Worm (Caenorhabditis elegans) whole organism, young adult: ENCODE data around the gene T01B7.5.

Experiments
- B0019.2 ChIP-seq: fragments of 200-800 bp; sonication (Bioruptor generic); conservative IDR thresholded peaks from 2 replicates; pipeline ENCODE4 v1.3.6; 2022; ENCODE audit warnings: missing genetic modification reagents, missing genetic modification characterization, missing compliant biosample characterization
- B0336.3 ChIP-seq: fragments of 200-800 bp; sonication (Bioruptor generic); IDR thresholded peaks from 2 replicates; pipeline ENCODE4 v1.3.6; 2022; ENCODE audit warnings: missing genetic modification characterization, missing compliant biosample characterization
- C06A6.2 ChIP-seq: fragments of 200-800 bp; sonication (Bioruptor generic); conservative IDR thresholded peaks from 2 replicates; pipeline ENCODE4 v1.3.6; 2022; ENCODE audit warnings: missing genetic modification characterization, missing compliant biosample characterization
- F22D6.2 ChIP-seq: sonication (generic microtip); optimal IDR thresholded peaks from 2 replicates; lab custom pipeline; 2016; ENCODE audit warnings: mild to moderate bottlenecking, missing genetic modification characterization, missing compliant biosample characterization
- F33H1.4 ChIP-seq: fragments of 200-800 bp; sonication (Bioruptor generic); IDR thresholded peaks from 2 replicates; pipeline ENCODE4 v1.3.6; 2022; ENCODE audit warnings: missing genetic modification reagents, missing genetic modification characterization, missing compliant biosample characterization
- F49E8.2 ChIP-seq: sonication (generic microtip); optimal IDR thresholded peaks from 3 replicates; lab custom pipeline; 2017; ENCODE audit warnings: missing genetic modification characterization, mild to moderate bottlenecking, missing compliant biosample characterization, antibody characterized with exemption, moderate library complexity; ENCODE audit not compliant: insufficient read depth
- F52B5.7 ChIP-seq: sonication (generic microtip); optimal IDR thresholded peaks from 2 replicates; lab custom pipeline; 2016; ENCODE audit warnings: mild to moderate bottlenecking, missing genetic modification characterization, missing compliant biosample characterization
- F55B11.4 ChIP-seq: sonication (generic microtip); optimal IDR thresholded peaks from 2 replicates; lab custom pipeline; 2016; ENCODE audit warnings: missing compliant biosample characterization, missing genetic modification characterization, borderline replicate concordance; ENCODE audit not compliant: insufficient read depth
- F57C9.4 ChIP-seq: sonication (generic microtip); optimal IDR thresholded peaks from 2 replicates; lab custom pipeline; 2017; ENCODE audit warnings: mild to moderate bottlenecking, missing genetic modification characterization, missing compliant biosample characterization
- K12H6.12 ChIP-seq: fragments of 200-800 bp; sonication (Bioruptor generic); optimal IDR thresholded peaks from 2 replicates; lab custom pipeline; 2018; ENCODE audit warnings: mild to moderate bottlenecking, missing genetic modification characterization, missing compliant biosample characterization
- T07F8.4 ChIP-seq: sonication (generic microtip); optimal IDR thresholded peaks from 2 replicates; lab custom pipeline; 2016; ENCODE audit warnings: mild to moderate bottlenecking, missing genetic modification characterization, moderate library complexity, missing compliant biosample characterization
- T26A5.8 ChIP-seq: sonication (generic microtip); optimal IDR thresholded peaks from 2 replicates; lab custom pipeline; 2016; ENCODE audit warnings: missing genetic modification characterization, missing compliant biosample characterization
- Y53G8AR.9 ChIP-seq: fragments of 200-800 bp; sonication (Bioruptor generic); conservative IDR thresholded peaks from 2 replicates; pipeline ENCODE4 v1.3.6; 2022; ENCODE audit warnings: missing genetic modification reagents, missing genetic modification characterization, missing compliant biosample characterization
- Y95B8A.8 ChIP-seq: fragments of 200-800 bp; sonication (Bioruptor generic); IDR thresholded peaks from 2 replicates; pipeline ENCODE4 v1.3.6; 2022; ENCODE audit warnings: missing genetic modification reagents, missing genetic modification characterization, missing compliant biosample characterization
- attf-3 ChIP-seq: fragments of 200-800 bp; sonication (Bioruptor generic); conservative IDR thresholded peaks from 2 replicates; pipeline ENCODE4 v1.3.6; 2022; ENCODE audit warnings: missing genetic modification reagents, missing genetic modification characterization, missing compliant biosample characterization
- cebp-2 ChIP-seq: fragments of 200-800 bp; sonication (Bioruptor generic); IDR thresholded peaks from 2 replicates; pipeline ENCODE4 v1.3.6; 2022; ENCODE audit warnings: missing genetic modification characterization, missing compliant biosample characterization
- chd-7 ChIP-seq: sonication (generic microtip); optimal IDR thresholded peaks from 2 replicates; lab custom pipeline; 2016; ENCODE audit warnings: mild to moderate bottlenecking, missing genetic modification characterization, moderate library complexity, missing compliant biosample characterization
- dpff-1 ChIP-seq: sonication (generic microtip); optimal IDR thresholded peaks from 2 replicates; lab custom pipeline; 2017; ENCODE audit warnings: mild to moderate bottlenecking, missing genetic modification characterization, missing compliant biosample characterization
- dpl-1 ChIP-seq: fragments of 150-350 bp; optimal IDR thresholded peaks from 2 replicates; lab custom pipeline; 2014; ENCODE audit warnings: missing biosample characterization, missing genetic modification reagents, missing genetic modification characterization
- ets-4 ChIP-seq: fragments of 200-800 bp; sonication (Bioruptor generic); optimal IDR thresholded peaks from 2 replicates; lab custom pipeline; 2018; ENCODE audit warnings: mild to moderate bottlenecking, missing genetic modification characterization, missing compliant biosample characterization
- hlh-12 ChIP-seq: sonication (generic microtip); optimal IDR thresholded peaks from 2 replicates; lab custom pipeline; 2016; ENCODE audit warnings: missing genetic modification characterization, missing compliant biosample characterization
- hlh-26 ChIP-seq: fragments of 200-800 bp; sonication (Bioruptor generic); conservative IDR thresholded peaks from 2 replicates; pipeline ENCODE4 v1.3.6; 2022; ENCODE audit warnings: missing genetic modification reagents, missing genetic modification characterization, missing compliant biosample characterization
- lin-26 ChIP-seq: fragments of 200-800 bp; sonication (Bioruptor generic); IDR thresholded peaks from 2 replicates; pipeline ENCODE4 v1.3.6; 2022; ENCODE audit warnings: missing genetic modification reagents, missing genetic modification characterization, missing compliant biosample characterization
- lin-40 ChIP-seq: sonication (generic microtip); optimal IDR thresholded peaks from 2 replicates; lab custom pipeline; 2016; ENCODE audit warnings: missing genetic modification characterization, mild to moderate bottlenecking, missing compliant biosample characterization, missing genotype, missing genetic modification reagents
- mcd-1 ChIP-seq: fragments of 200-800 bp; sonication (Bioruptor generic); IDR thresholded peaks from 2 replicates; pipeline ENCODE4 v1.3.6; 2022; ENCODE audit warnings: missing genetic modification reagents, missing genetic modification characterization, missing compliant biosample characterization
- mel-28 ChIP-seq: sonication (generic microtip); optimal IDR thresholded peaks from 2 replicates; lab custom pipeline; 2016; ENCODE audit warnings: borderline replicate concordance, mild to moderate bottlenecking, missing genetic modification characterization, missing compliant biosample characterization
- mxl-1 ChIP-seq: sonication (generic microtip); optimal IDR thresholded peaks from 2 replicates; lab custom pipeline; 2016; ENCODE audit warnings: missing genetic modification characterization, missing compliant biosample characterization
- nhr-27 ChIP-seq: fragments of 200-800 bp; sonication (Bioruptor generic); optimal IDR thresholded peaks from 2 replicates; lab custom pipeline; 2018; ENCODE audit warnings: mild to moderate bottlenecking, missing genetic modification characterization, moderate library complexity, missing compliant biosample characterization
- nhr-80 ChIP-seq: sonication (generic microtip); optimal IDR thresholded peaks from 2 replicates; lab custom pipeline; 2016; ENCODE audit warnings: missing genetic modification characterization, missing compliant biosample characterization
- nhr-90 ChIP-seq: sonication (generic microtip); optimal IDR thresholded peaks from 2 replicates; lab custom pipeline; 2016; ENCODE audit warnings: missing genotype, mild to moderate bottlenecking, missing genetic modification characterization, missing compliant biosample characterization
- rcor-1 ChIP-seq: fragments of 200-800 bp; sonication (Bioruptor generic); IDR thresholded peaks from 2 replicates; pipeline ENCODE4 v1.3.6; 2022; ENCODE audit warnings: missing genetic modification reagents, missing genetic modification characterization, missing compliant biosample characterization
- rpc-1 ChIP-seq, 2 experiments: fragments of 150-350 bp in 1 of 2; sonication (generic microtip) in 1 of 2; optimal IDR thresholded peaks; 2 replicates each; lab custom pipeline; 2014 to 2018; ENCODE audit warnings: missing biosample characterization in 1 of 2, missing genetic modification characterization in 1 of 2, missing genetic modification reagents in 1 of 2, missing genotype in 1 of 2
- sdz-38 ChIP-seq: sonication (generic microtip); optimal IDR thresholded peaks from 2 replicates; lab custom pipeline; 2016; ENCODE audit warnings: missing genotype, missing genetic modification characterization, missing compliant biosample characterization
- sea-2 ChIP-seq: fragments of 200-800 bp; sonication (Bioruptor generic); IDR thresholded peaks from 2 replicates; pipeline ENCODE4 v1.3.6; 2022; ENCODE audit warnings: missing genetic modification characterization, missing compliant biosample characterization
- unc-62 ChIP-seq: fragments of 150-350 bp; optimal IDR thresholded peaks from 2 replicates; lab custom pipeline; 2014; ENCODE audit warnings: missing biosample characterization, missing genetic modification reagents, missing genetic modification characterization
- zfh-2 ChIP-seq: fragments of 200-800 bp; sonication (Bioruptor generic); conservative IDR thresholded peaks from 2 replicates; pipeline ENCODE4 v1.3.6; 2022; ENCODE audit warnings: missing genetic modification reagents, missing genetic modification characterization, missing compliant biosample characterization
- ztf-22 ChIP-seq: fragments of 200-800 bp; sonication (Bioruptor generic); optimal IDR thresholded peaks from 2 replicates; lab custom pipeline; 2018; ENCODE audit warnings: mild to moderate bottlenecking, missing genetic modification characterization, moderate library complexity, missing compliant biosample characterization

T01B7.5 gene

DNA sequence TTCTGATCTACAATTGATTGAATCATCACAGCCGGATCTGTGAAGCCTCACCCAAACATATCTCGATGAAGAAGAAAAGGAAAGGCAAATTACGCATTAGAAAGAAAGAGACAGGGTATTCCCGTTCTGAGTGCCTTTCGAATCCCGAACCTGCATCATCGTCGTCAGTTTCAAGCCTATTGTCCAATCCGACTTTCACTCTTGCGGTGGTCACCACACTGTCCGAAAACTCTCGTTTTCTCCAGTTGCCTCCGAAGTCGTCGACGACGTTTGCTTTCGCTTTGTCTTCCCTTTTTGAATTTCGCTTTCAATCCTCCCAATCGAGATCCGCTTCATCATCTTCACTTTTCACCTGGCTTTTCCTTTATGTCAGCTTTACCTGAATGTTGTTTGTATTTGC lies 32.5 kb downstream of the T01B7.5 start (continued):
- no peak for TF ChIP-seq rpc-1 (optimal IDR thresholded peaks at IDR 0.05; lab: Kevin White, UChicago)
- no peak for TF ChIP-seq rpc-1 (tag; optimal IDR thresholded peaks at IDR 0.05; lab: Kevin White, UChicago)

DNA sequence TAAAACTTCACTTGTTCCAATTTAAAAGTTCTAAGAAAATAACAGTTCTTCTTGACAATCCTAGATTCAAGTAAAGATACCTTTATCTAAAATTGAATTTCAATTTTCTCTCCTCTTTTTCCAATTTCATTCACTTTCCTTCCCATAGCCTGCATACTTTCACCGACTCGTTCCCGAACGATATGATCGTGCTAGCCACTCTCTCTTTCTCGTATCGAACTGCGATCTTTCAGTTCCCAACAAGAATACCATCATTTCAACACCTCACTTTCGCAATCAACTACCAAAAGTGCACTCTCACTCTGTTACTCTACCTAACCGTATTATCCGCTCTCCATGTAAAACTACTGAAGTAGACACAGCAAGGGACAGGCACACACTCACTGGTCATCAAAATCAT lies 33.4 kb downstream of the T01B7.5 start:
- TF ChIP-seq nhr-27 (no peak), F22D6.2 (no peak), unc-62 (no peak), F57C9.4 (no peak), lin-26 (no peak), hlh-26 (GFP tag; lab: Robert Waterston, UW) (no peak)

DNA sequence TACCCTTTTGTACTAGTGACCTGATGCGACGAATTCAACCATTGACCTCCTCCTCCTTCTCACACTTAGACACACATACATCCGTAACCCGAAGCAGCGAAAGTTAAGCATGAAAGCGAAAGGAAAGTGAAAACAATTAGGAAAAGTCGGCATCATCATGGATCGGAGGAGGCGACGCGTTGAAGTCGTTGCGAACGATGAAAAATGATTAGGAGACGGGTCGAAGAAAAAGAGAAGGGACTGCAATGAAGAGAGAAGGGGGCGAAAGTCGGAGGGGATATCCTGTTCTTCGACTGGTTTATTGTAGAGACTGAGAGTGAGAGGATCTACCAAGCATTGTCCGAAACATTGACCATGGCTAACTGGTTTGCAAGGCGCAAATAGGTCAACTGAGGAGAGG lies 34.4 kb downstream of the T01B7.5 start:
- TF ChIP-seq F22D6.2 (no peak), cebp-2 (no peak), F52B5.7 (tag; lab: Kevin White, UChicago) (no peak), F57C9.4 (no peak), mel-28 (tag; lab: Kevin White, UChicago) (no peak), unc-62 (no peak), ztf-22 (GFP tag; lab: Kevin White, UChicago) (no peak), sea-2 (no peak), lin-40 (tag; lab: Kevin White, UChicago) (no peak), T07F8.4 (no peak)

DNA sequence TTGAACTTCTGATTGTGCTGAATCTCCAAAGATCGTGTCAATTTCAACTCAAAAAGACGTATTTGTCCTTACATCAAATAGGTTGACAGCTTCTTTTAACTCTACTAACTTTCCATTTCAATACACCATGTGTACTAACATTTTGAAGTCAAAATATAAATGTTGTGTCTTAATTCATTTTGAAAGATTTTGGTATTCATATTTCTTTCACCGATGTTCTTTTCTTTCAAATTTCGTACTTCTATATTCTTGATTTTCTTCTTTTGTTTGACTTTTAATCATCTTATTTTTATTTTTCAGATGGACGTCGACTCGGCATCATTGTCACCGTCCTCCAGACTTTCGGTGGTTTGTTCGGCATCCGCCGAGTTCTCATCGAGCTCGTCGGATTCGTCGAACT lies 35.1 kb downstream of the T01B7.5 start, which contains the start of gene atf-2:
atf-2 (plus strand) TSS at position 301 of the 400 bp plus-strand sequence.
- no peak for TF ChIP-seq F33H1.4 (GFP tag; lab: Robert Waterston, UW)
- TF ChIP-seq, all 124 proteins: peak for 0

DNA sequence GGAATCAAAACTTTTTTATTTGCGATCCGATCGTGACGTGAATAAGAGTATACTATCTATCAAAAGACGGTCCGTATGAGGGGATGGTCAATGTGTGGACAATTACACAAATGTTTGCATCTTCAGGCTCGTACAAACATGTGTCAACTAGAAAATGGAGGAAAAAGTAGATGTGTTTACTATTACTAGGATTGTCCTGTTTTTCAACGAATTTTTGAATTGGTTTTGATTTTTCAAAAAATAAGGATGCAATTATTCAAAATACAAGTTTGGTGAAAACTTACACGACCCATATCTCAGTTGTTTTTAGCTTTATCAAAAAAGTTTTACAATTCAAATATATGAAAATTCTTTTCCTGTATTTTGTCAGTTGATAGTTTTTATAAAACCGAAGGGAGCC lies 38.6 kb downstream of the T01B7.5 start, which contains the start of gene K08F8.7:
K08F8.7 (minus strand) TSS at position 101 of the 400 bp plus-strand sequence.
- no peak for TF ChIP-seq unc-62
- TF ChIP-seq ztf-22 (GFP tag; lab: Kevin White, UChicago): no peak
- no peak for TF ChIP-seq F55B11.4 (tag; lab: Kevin White, UChicago)
- no peak for TF ChIP-seq Y95B8A.8 (GFP tag; lab: Robert Waterston, UW)
- no peak for TF ChIP-seq zfh-2 (GFP tag; lab: Robert Waterston, UW)
- no peak for TF ChIP-seq B0019.2
- TF ChIP-seq chd-7: no peak
- no peak for TF ChIP-seq nhr-80 (tag; lab: Kevin White, UChicago)
- TF ChIP-seq attf-3 (GFP tag; lab: Robert Waterston, UW): no peak
- TF ChIP-seq Y53G8AR.9 (GFP tag; lab: Robert Waterston, UW): no peak
- no peak for TF ChIP-seq sdz-38 (tag; lab: Kevin White, UChicago)
- no peak for TF ChIP-seq B0336.3 (GFP tag; lab: Robert Waterston, UW)

DNA sequence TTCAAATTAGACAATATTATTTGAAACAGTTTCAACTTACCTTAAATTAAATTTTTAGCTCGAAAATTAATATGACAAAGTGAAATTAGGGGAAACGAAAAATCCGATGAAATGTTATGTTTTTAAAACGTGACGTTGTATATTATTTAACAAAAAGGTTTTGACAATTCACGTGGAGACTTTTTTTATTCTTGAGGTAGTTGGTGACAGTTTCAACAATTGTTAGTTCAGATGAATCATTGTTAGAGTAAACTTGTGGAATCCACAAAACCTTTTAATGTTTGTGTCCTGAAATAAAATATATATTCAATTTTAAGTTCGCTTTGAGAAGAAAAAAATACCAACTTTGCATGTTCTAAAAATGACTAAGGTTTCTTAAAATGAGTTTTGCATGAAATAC lies 42.9 kb downstream of the T01B7.5 start, which contains the start of gene fut-1:
fut-1 (minus strand) TSS at position 101 of the 400 bp plus-strand sequence.
- TF ChIP-seq hlh-12 (no peak), rcor-1 (GFP tag; lab: Robert Waterston, UW) (no peak), Y53G8AR.9 (GFP tag; lab: Robert Waterston, UW) (no peak), mcd-1 (no peak), F49E8.2 (tag; lab: Kevin White, UChicago) (no peak), nhr-90 (tag; lab: Kevin White, UChicago) (no peak), F57C9.4 (no peak), T26A5.8 (tag; lab: Kevin White, UChicago) (no peak), ets-4 (no peak), sea-2 (no peak), K12H6.12 (no peak), C06A6.2 (GFP tag; lab: Robert Waterston, UW) (no peak), mxl-1 (tag; lab: Kevin White, UChicago) (no peak), hlh-26 (GFP tag; lab: Robert Waterston, UW) (no peak), dpl-1 (no peak), dpff-1 (tag; lab: Kevin White, UChicago) (no peak), lin-40 (tag; lab: Kevin White, UChicago) (no peak)
